Fruit fly (Drosophila melanogaster) whole organism, wandering third instar larva: ENCODE data around the gene ATPsyngamma.

Source experiments
- Abd-B ChIP-seq: fragments of >200 bp; optimal IDR thresholded peaks from 2 replicates; lab custom pipeline; 2017; ENCODE audit warnings: missing biosample characterization, missing genetic modification characterization
- CG32264 ChIP-seq: fragments of 200-800 bp; sonication (Bioruptor generic); optimal IDR thresholded peaks from 2 replicates; lab custom pipeline; 2016; ENCODE audit warnings: missing biosample characterization, missing genetic modification characterization
- CG9705 ChIP-seq: fragments of 200-800 bp; sonication (Bioruptor generic); optimal IDR thresholded peaks from 2 replicates; lab custom pipeline; 2018; ENCODE audit warnings: missing biosample characterization, mild to moderate bottlenecking, missing genetic modification characterization
- CrebA ChIP-seq: fragments of 200-800 bp; sonication (Bioruptor generic); optimal IDR thresholded peaks from 2 replicates; lab custom pipeline; 2016; ENCODE audit warnings: missing biosample characterization, mild to moderate bottlenecking, missing genetic modification characterization, borderline replicate concordance
- Dfd ChIP-seq: fragments of >200 bp; optimal IDR thresholded peaks from 2 replicates; lab custom pipeline; 2017; ENCODE audit warnings: missing biosample characterization, missing genetic modification characterization
- Dif ChIP-seq: fragments of 200-275, 200-300 bp; sonication (Bioruptor generic); optimal IDR thresholded peaks from 2 replicates; lab custom pipeline; 2018; ENCODE audit warnings: missing biosample characterization, missing genetic modification characterization; ENCODE audit not compliant: partially characterized antibody
- GATAd ChIP-seq: sonication (Bioruptor generic); optimal IDR thresholded peaks from 2 replicates; lab custom pipeline; 2016; ENCODE audit warnings: missing biosample characterization, missing genetic modification characterization
- HLH106 ChIP-seq: fragments of 200-800 bp; optimal IDR thresholded peaks from 3 replicates; lab custom pipeline; 2019; ENCODE audit warnings: missing biosample characterization, mild to moderate bottlenecking, missing genetic modification characterization, moderate library complexity
- Hnf4 ChIP-seq: fragments of 200-800 bp; sonication (Bioruptor generic); optimal IDR thresholded peaks from 2 replicates; lab custom pipeline; 2016; ENCODE audit warnings: missing biosample characterization, mild to moderate bottlenecking, missing genetic modification characterization
- Hr78 ChIP-seq: fragments of >200 bp; optimal IDR thresholded peaks from 2 replicates; lab custom pipeline; 2017; ENCODE audit warnings: missing biosample characterization, missing genetic modification characterization
- Hr83 ChIP-seq: fragments of 200-300 bp; sonication (Bioruptor generic); optimal IDR thresholded peaks from 2 replicates; lab custom pipeline; 2016; ENCODE audit warnings: missing biosample characterization, mild to moderate bottlenecking, missing genetic modification characterization, moderate library complexity; ENCODE audit not compliant: poor library complexity, severe bottlenecking
- Jra ChIP-seq: sonication (Bioruptor generic); optimal IDR thresholded peaks from 2 replicates; lab custom pipeline; 2016; ENCODE audit warnings: missing biosample characterization, missing genetic modification characterization
- Mio ChIP-seq: sonication (Bioruptor generic); optimal IDR thresholded peaks from 2 replicates; lab custom pipeline; 2016; ENCODE audit warnings: missing biosample characterization, missing genetic modification characterization
- Myc ChIP-seq: fragments of >200 bp; optimal IDR thresholded peaks from 2 replicates; lab custom pipeline; 2017
- N ChIP-seq: fragments of >200 bp; optimal IDR thresholded peaks from 2 replicates; lab custom pipeline; 2018; ENCODE audit warnings: missing biosample characterization, missing external identifiers, missing genetic modification characterization
- OdsH ChIP-seq: fragments of 200-800 bp; sonication (Bioruptor generic); optimal IDR thresholded peaks from 2 replicates; lab custom pipeline; 2016; ENCODE audit warnings: missing biosample characterization, mild to moderate bottlenecking, missing genetic modification characterization
- Rel ChIP-seq, 2 experiments: fragments of 200-800 bp; sonication (Bioruptor generic) in 1 of 2; optimal IDR thresholded peaks; 2 replicates in 1 of 2; 3 replicates in 1 of 2; lab custom pipeline; 2016 to 2019; ENCODE audit warnings: mild to moderate bottlenecking in 2 of 2, missing biosample characterization in 2 of 2, missing genetic modification characterization in 2 of 2, moderate library complexity in 1 of 2
- Sp1 ChIP-seq: fragments of 200-800 bp; sonication (Bioruptor generic); optimal IDR thresholded peaks from 3 replicates; lab custom pipeline; 2019; ENCODE audit warnings: missing biosample characterization, mild to moderate bottlenecking, missing genetic modification characterization, moderate library complexity
- Vsx2 ChIP-seq: fragments of 200-300, 225-300 bp; sonication (Bioruptor generic); optimal IDR thresholded peaks from 2 replicates; lab custom pipeline; 2018; ENCODE audit warnings: missing biosample characterization, missing genetic modification characterization; ENCODE audit not compliant: partially characterized antibody
- br ChIP-seq: fragments of 200-800 bp; sonication (Bioruptor generic); optimal IDR thresholded peaks from 2 replicates; lab custom pipeline; 2016; ENCODE audit warnings: missing biosample characterization, missing genetic modification characterization
- brk ChIP-seq: fragments of 200-800 bp; sonication (Bioruptor generic); optimal IDR thresholded peaks from 2 replicates; lab custom pipeline; 2016; ENCODE audit warnings: missing biosample characterization, mild to moderate bottlenecking, missing genetic modification characterization
- dl ChIP-seq, 2 experiments: fragments of 175-275, 200-275 bp in 1 of 2; fragments of 200-275 bp in 1 of 2; sonication (Bioruptor generic); optimal IDR thresholded peaks; lab custom pipeline; 2018; ENCODE audit warnings: mild to moderate bottlenecking in 2 of 2, missing biosample characterization in 2 of 2, missing genetic modification characterization in 2 of 2, moderate library complexity in 2 of 2; ENCODE audit not compliant: partially characterized antibody in 2 of 2, insufficient read depth in 1 of 2
- dmrt93B ChIP-seq: fragments of 200-800 bp; sonication (Bioruptor generic); optimal IDR thresholded peaks from 2 replicates; lab custom pipeline; 2018; ENCODE audit warnings: missing biosample characterization, mild to moderate bottlenecking, missing genetic modification characterization
- dsf ChIP-seq: sonication (Bioruptor generic); optimal IDR thresholded peaks from 2 replicates; lab custom pipeline; 2016; ENCODE audit warnings: missing biosample characterization, missing genetic modification characterization, borderline replicate concordance
- ey ChIP-seq: fragments of 200-800 bp; sonication (Bioruptor generic); optimal IDR thresholded peaks from 2 replicates; lab custom pipeline; 2016; ENCODE audit warnings: missing biosample characterization, missing genetic modification characterization
- foxo ChIP-seq, 2 experiments: fragments of 200-800 bp; sonication (Bioruptor generic); optimal IDR thresholded peaks; 2 replicates in 1 of 2; 3 replicates in 1 of 2; lab custom pipeline; 2016 to 2017; ENCODE audit warnings: missing biosample characterization in 2 of 2, missing genetic modification characterization in 2 of 2
- fru ChIP-seq: fragments of 200-800 bp; sonication (Bioruptor generic); optimal IDR thresholded peaks from 3 replicates; lab custom pipeline; 2016; ENCODE audit warnings: missing biosample characterization, mild to moderate bottlenecking, missing genetic modification characterization
- h ChIP-seq: fragments of 200-800 bp; sonication (Bioruptor generic); optimal IDR thresholded peaks from 3 replicates; lab custom pipeline; 2016; ENCODE audit warnings: missing biosample characterization, mild to moderate bottlenecking, missing genetic modification characterization
- jim ChIP-seq: fragments of 175-275, 200-325 bp; sonication (Bioruptor generic); optimal IDR thresholded peaks from 2 replicates; lab custom pipeline; 2016; ENCODE audit warnings: missing biosample characterization, mild to moderate bottlenecking, missing genetic modification characterization
- lola ChIP-seq: fragments of >200 bp; optimal IDR thresholded peaks from 2 replicates; lab custom pipeline; 2017; ENCODE audit warnings: missing biosample characterization, missing genetic modification characterization
- pan ChIP-seq: fragments of >200 bp; optimal IDR thresholded peaks from 2 replicates; lab custom pipeline; 2017
- psq ChIP-seq: fragments of 200-800 bp; sonication (Bioruptor generic); optimal IDR thresholded peaks from 3 replicates; lab custom pipeline; 2017; ENCODE audit warnings: missing biosample characterization, mild to moderate bottlenecking, missing genetic modification characterization, moderate library complexity
- rgr ChIP-seq: fragments of 200-800 bp; sonication (Bioruptor generic); optimal IDR thresholded peaks from 3 replicates; lab custom pipeline; 2016; ENCODE audit warnings: missing biosample characterization, mild to moderate bottlenecking, missing genetic modification characterization
- sage ChIP-seq: fragments of 200-800 bp; sonication (Bioruptor generic); optimal IDR thresholded peaks from 2 replicates; lab custom pipeline; 2016; ENCODE audit warnings: missing biosample characterization, mild to moderate bottlenecking, missing genetic modification characterization
- sv ChIP-seq: fragments of 200-800 bp; sonication (Bioruptor generic); optimal IDR thresholded peaks from 3 replicates; lab custom pipeline; 2016; ENCODE audit warnings: missing biosample characterization, missing genetic modification characterization
- tai ChIP-seq: sonication (Bioruptor generic); optimal IDR thresholded peaks from 2 replicates; lab custom pipeline; 2016; ENCODE audit warnings: missing biosample characterization, missing genetic modification characterization
- usp ChIP-seq: fragments of >200 bp; optimal IDR thresholded peaks from 2 replicates; lab custom pipeline; 2017; ENCODE audit warnings: missing biosample characterization, missing genetic modification characterization
- woc ChIP-seq: sonication (Bioruptor generic); optimal IDR thresholded peaks from 2 replicates; lab custom pipeline; 2016; ENCODE audit warnings: missing biosample characterization, mild to moderate bottlenecking, missing genetic modification characterization

Gene ATPsyngamma

dm6 chr3R:29763154-29763553 lies 14.2 kb upstream of the ATPsyngamma start:
- no peak for TF ChIP-seq Hr78 (GFP tag; lab: Kevin White, UChicago)
- TF ChIP-seq woc (GFP tag; lab: Kevin White, UChicago) = peak; percentile 93
- TF ChIP-seq jim = no peak
- peak; percentile 88 for TF ChIP-seq dsf (GFP tag; lab: Kevin White, UChicago)
- no peak for TF ChIP-seq dl (GFP tag; optimal IDR thresholded peaks at IDR 0.05; lab: Kevin White, UChicago; ENCODE audit: insufficient read depth in 1 of 2, partially characterized antibody in 2 of 2)
- peak; percentile 96 for TF ChIP-seq dmrt93B (GFP tag; lab: Kevin White, UChicago)
- TF ChIP-seq HLH106 = peak; percentile 97
- TF ChIP-seq Dfd (GFP tag; lab: Kevin White, UChicago) = peak; percentile 7
- TF ChIP-seq CG32264 (GFP tag; lab: Kevin White, UChicago) = peak; percentile 95
- TF ChIP-seq tai (GFP tag; lab: Kevin White, UChicago) = peak; percentile 97
- TF ChIP-seq Rel (GFP tag; optimal IDR thresholded peaks at IDR 0.05; lab: Kevin White, UChicago) = peak; percentile 64
- peak; percentile 85 for TF ChIP-seq Rel (tag; optimal IDR thresholded peaks at IDR 0.05; lab: Kevin White, UChicago)
- TF ChIP-seq psq (GFP tag; lab: Kevin White, UChicago) = peak; percentile 94
- peak; percentile 97 for TF ChIP-seq OdsH (GFP tag; lab: Kevin White, UChicago)
- peak; percentile 96 for TF ChIP-seq rgr (GFP tag; lab: Kevin White, UChicago)
- no peak for TF ChIP-seq sv
- no peak for TF ChIP-seq Vsx2
- TF ChIP-seq ey (GFP tag; lab: Kevin White, UChicago) = peak; percentile 98
- TF ChIP-seq lola = no peak
- TF ChIP-seq CG9705 (GFP tag; lab: Kevin White, UChicago) = peak; percentile 92
- TF ChIP-seq Mio (GFP tag; lab: Kevin White, UChicago) = peak; percentile 80
- peak; percentile 71 to 98 for TF ChIP-seq foxo (GFP tag; optimal IDR thresholded peaks at IDR 0.05; lab: Kevin White, UChicago)
- no peak for TF ChIP-seq Abd-B
- peak; percentile 97 for TF ChIP-seq Hnf4 (GFP tag; lab: Kevin White, UChicago)
- TF ChIP-seq Myc (lab: Kevin White, UChicago) = no peak
- TF ChIP-seq Sp1 = peak; percentile 97
- TF ChIP-seq Hr83 (GFP tag; lab: Kevin White, UChicago) = no peak
- peak; percentile 99 for TF ChIP-seq h
- no peak for TF ChIP-seq usp (GFP tag; lab: Kevin White, UChicago)
- TF ChIP-seq brk (GFP tag; lab: Kevin White, UChicago) = peak; percentile 93
- TF ChIP-seq fru (GFP tag; lab: Kevin White, UChicago) = peak; percentile 96
- TF ChIP-seq N (GFP tag; lab: Kevin White, UChicago) = no peak
- TF ChIP-seq GATAd (GFP tag; lab: Kevin White, UChicago) = peak; percentile 92
- no peak for TF ChIP-seq Dif (GFP tag; lab: Kevin White, UChicago)
- TF ChIP-seq br (GFP tag; lab: Kevin White, UChicago) = peak; percentile 98
- TF ChIP-seq CrebA (GFP tag; lab: Kevin White, UChicago) = peak; percentile 69
- TF ChIP-seq Jra (GFP tag; lab: Kevin White, UChicago) = peak; percentile 94
- TF ChIP-seq sage (GFP tag; lab: Kevin White, UChicago) = peak; percentile 96
- TF ChIP-seq pan = no peak
- TF ChIP-seq, all 38 proteins: peak for 25

DNA sequence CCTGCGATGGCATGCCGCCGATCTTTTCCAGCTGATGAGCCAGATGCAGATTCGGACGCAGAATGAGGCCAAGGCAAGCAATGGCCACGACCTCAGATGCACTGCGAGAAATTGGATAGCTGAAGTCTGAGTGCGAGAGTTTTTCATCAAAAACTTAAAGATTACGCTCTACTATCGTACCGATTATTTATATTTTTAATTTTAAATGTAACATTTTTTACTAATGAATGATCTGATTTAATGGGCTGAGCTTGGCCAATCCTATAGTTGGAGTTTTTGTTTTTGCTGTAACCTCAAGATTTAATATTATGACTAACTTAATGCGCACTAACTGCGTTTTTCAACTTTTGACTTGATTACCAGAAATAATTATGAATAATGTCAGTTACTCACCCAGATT lies 13.3 kb upstream of the ATPsyngamma start:
- TF ChIP-seq CrebA (GFP tag; lab: Kevin White, UChicago) = no peak
- no peak for TF ChIP-seq N (GFP tag; lab: Kevin White, UChicago)
- TF ChIP-seq GATAd (GFP tag; lab: Kevin White, UChicago) = no peak
- peak in 1 of 2 experiments; percentile 53 for TF ChIP-seq foxo (GFP tag; optimal IDR thresholded peaks at IDR 0.05; lab: Kevin White, UChicago)
- TF ChIP-seq Abd-B = no peak
- no peak for TF ChIP-seq lola
- peak; percentile 43 for TF ChIP-seq dmrt93B (GFP tag; lab: Kevin White, UChicago)
- TF ChIP-seq CG32264 (GFP tag; lab: Kevin White, UChicago) = no peak
- TF ChIP-seq CG9705 (GFP tag; lab: Kevin White, UChicago) = no peak
- TF ChIP-seq pan = no peak
- TF ChIP-seq psq (GFP tag; lab: Kevin White, UChicago) = no peak
- TF ChIP-seq Dfd (GFP tag; lab: Kevin White, UChicago) = no peak
- TF ChIP-seq tai (GFP tag; lab: Kevin White, UChicago) = no peak
- no peak for TF ChIP-seq sv
- TF ChIP-seq Hr78 (GFP tag; lab: Kevin White, UChicago) = no peak
- no peak for TF ChIP-seq brk (GFP tag; lab: Kevin White, UChicago)
- peak; percentile 38 for TF ChIP-seq Sp1
- TF ChIP-seq woc (GFP tag; lab: Kevin White, UChicago) = peak; percentile 8
- no peak for TF ChIP-seq h
- no peak for TF ChIP-seq jim
- no peak for TF ChIP-seq rgr (GFP tag; lab: Kevin White, UChicago)
- TF ChIP-seq Myc (lab: Kevin White, UChicago) = no peak
- TF ChIP-seq OdsH (GFP tag; lab: Kevin White, UChicago) = no peak
- TF ChIP-seq Mio (GFP tag; lab: Kevin White, UChicago) = no peak
- no peak for TF ChIP-seq Hr83 (GFP tag; lab: Kevin White, UChicago)
- TF ChIP-seq ey (GFP tag; lab: Kevin White, UChicago) = no peak
- TF ChIP-seq Rel (GFP tag; optimal IDR thresholded peaks at IDR 0.05; lab: Kevin White, UChicago) = no peak
- no peak for TF ChIP-seq Rel (tag; optimal IDR thresholded peaks at IDR 0.05; lab: Kevin White, UChicago)
- TF ChIP-seq Jra (GFP tag; lab: Kevin White, UChicago) = no peak
- TF ChIP-seq Vsx2 = no peak
- TF ChIP-seq HLH106 = peak; percentile 53
- peak; percentile 16 for TF ChIP-seq sage (GFP tag; lab: Kevin White, UChicago)
- no peak for TF ChIP-seq Hnf4 (GFP tag; lab: Kevin White, UChicago)
- TF ChIP-seq br (GFP tag; lab: Kevin White, UChicago) = peak; percentile 15
- no peak for TF ChIP-seq dl (GFP tag; optimal IDR thresholded peaks at IDR 0.05; lab: Kevin White, UChicago; ENCODE audit: insufficient read depth in 1 of 2, partially characterized antibody in 2 of 2)
- TF ChIP-seq dsf (GFP tag; lab: Kevin White, UChicago) = no peak
- TF ChIP-seq fru (GFP tag; lab: Kevin White, UChicago) = peak; percentile 41
- TF ChIP-seq Dif (GFP tag; lab: Kevin White, UChicago) = no peak
- no peak for TF ChIP-seq usp (GFP tag; lab: Kevin White, UChicago)
- TF ChIP-seq, all 38 proteins: peak for 8
